Fruit fly (Drosophila melanogaster) S2 (cell line): ENCODE results near the gene mRRF1.

ENCODE experiments used
- CG8478 ChIP-seq: fragments of >200 bp; optimal IDR thresholded peaks from 2 replicates; lab custom pipeline; 2018
- CTCF ChIP-seq, 2 experiments: fragments of >200 bp; optimal IDR thresholded peaks; 2 replicates each; lab custom pipeline; 2018

Gene mRRF1

dm6 chr3L:9360217-9360692 lies 3.9 kb upstream of the mRRF1 start, which contains the start of gene Pdxk:
Gene Pdxk, plus strand, starts transcription at chr3L:9360316.
- TF ChIP-seq CG8478 (no peak), CTCF (optimal IDR thresholded peaks at IDR 0.05; lab: Kevin White, UChicago) (no peak)

dm6 chr3L:9361894-9362293 lies 2.3 kb upstream of the mRRF1 start, which contains the start of gene CG34456:
Gene CG34456, plus strand, starts transcription at chr3L:9362108.
- TF ChIP-seq CTCF (optimal IDR thresholded peaks at IDR 0.05; lab: Kevin White, UChicago) (no peak), CG8478 (no peak)

DNA sequence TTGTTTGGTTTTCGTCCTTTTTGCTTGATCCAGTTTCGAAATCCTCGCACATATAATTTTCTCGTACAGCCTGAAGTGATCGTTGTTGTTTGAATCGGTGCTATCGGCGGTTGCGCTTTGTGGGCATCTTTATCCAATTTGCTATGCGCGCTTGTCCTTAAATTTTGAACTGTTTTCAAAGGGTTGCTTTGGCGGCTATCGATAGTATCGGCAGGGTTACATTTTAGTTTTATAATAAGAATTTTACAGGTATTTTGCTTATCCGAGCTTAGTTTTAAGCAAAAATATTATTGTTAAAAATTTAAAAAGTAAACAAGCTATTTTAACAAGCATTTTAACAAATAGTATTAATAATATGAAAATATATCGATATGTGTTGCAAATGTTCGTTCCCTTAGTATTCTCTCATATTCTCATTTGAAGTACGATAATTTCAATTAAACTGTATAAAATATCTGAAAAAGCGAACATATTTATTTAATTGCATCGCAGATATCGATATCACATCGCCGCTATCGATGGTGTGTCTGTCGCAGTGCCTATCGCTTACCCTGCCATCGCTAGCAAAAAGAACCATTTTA lies 2.8 kb downstream of the mRRF1 start, which contains the start of the genes Klp67A and CG4452:
Gene Klp67A, minus strand, starts transcription at position 197 of the 581 bp plus-strand sequence.
Gene CG4452, plus strand, starts transcription at position 528 of the 581 bp plus-strand sequence.
- TF ChIP-seq CG8478 (no peak), CTCF (optimal IDR thresholded peaks at IDR 0.05; lab: Kevin White, UChicago) (no peak)

dm6 chr3L:9367431-9367867 lies 3.3 kb downstream of the mRRF1 start:
- TF ChIP-seq CG8478 (no peak), CTCF (optimal IDR thresholded peaks at IDR 0.05; lab: Kevin White, UChicago) (no peak)

- TF ChIP-seq CG8478 (no peak), CTCF (optimal IDR thresholded peaks at IDR 0.05; lab: Kevin White, UChicago) (no peak)
Measured at dm6 chr3L:9368665-9369064, 4.5 kb downstream of the mRRF1 start.

dm6 chr3L:9370907-9371365 lies 6.8 kb downstream of the mRRF1 start, which contains the start of gene Fdx1:
Gene Fdx1, minus strand, starts transcription at chr3L:9371238.
- TF ChIP-seq CG8478 (no peak), CTCF (optimal IDR thresholded peaks at IDR 0.05; lab: Kevin White, UChicago) (no peak)

DNA sequence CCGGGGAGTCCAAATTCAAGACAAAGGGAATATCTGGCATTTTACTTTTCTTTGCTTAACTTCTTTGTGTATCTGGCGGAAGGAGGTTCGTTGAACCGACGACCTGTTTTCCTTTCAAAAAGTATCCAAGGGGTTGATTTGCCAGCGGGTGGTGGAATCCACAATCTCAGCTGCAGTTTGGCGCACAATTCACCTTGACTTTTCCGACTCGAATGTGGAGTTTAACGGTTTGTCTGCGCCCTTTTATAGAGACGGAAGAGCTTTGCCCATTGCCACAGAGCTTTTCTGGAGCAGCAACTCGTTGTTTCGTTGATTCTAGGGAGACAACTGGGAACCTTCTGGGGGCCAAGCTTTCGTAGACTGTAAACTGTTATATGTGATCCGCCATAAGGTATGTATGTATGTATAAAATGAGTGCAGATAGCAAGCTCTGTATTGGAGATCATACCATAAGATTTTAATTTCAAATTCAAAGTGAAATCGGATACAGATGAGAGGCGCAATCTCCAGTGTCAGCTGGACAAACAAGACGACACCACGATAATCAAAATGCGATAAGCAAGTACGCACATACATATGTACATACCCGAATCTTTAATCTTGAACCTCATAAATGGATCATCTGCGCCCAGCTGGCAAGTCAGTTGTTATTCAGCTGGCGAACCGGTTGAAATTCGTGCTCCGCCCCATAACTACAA lies 8.3 kb downstream of the mRRF1 start, which contains the start of the genes Hsp67Bc, CG4456 and Hsp22:
Gene Hsp67Bc, minus strand, starts transcription at position 220 of the 698 bp plus-strand sequence.
Gene CG4456, plus strand, starts transcription at position 445 of the 698 bp plus-strand sequence.
Gene Hsp22, plus strand, starts transcription at position 654 of the 698 bp plus-strand sequence.
- TF ChIP-seq CTCF (optimal IDR thresholded peaks at IDR 0.05; lab: Kevin White, UChicago) (no peak), CG8478 (no peak)

DNA sequence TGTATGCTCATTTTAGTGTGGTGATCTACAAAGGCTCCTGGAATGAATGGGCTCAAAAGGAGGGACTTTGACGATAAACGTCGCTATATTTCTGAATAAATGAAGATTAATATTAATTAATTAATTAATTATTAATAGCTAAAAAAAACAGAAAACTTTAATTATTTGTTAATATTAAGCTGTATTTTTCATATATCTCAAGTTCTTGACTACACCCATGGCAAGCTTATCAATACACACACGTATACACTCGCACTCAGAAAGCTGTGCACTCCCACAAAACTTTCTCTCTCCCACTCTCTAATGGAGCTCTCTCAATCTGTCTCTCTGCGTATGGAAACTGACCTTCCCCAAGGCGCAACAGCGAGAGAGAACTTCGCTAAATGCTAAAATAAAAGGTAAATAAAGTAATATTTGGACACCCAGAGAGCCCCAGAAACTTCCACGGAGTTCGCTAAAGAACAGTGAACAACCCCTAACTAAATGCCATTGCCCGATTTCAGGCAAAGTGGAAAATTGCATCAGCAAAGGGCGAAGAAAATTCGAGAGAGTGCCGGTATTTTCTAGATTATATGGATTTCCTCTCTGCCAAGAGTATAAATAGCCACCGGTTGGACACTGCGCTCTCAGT lies 9.3 kb downstream of the mRRF1 start:
- no peak for TF ChIP-seq CTCF (optimal IDR thresholded peaks at IDR 0.05; lab: Kevin White, UChicago)
- no peak for TF ChIP-seq CG8478

dm6 chr3L:9375130-9375529 lies 11.0 kb downstream of the mRRF1 start, which contains the start of gene CG4461:
Gene CG4461, plus strand, starts transcription at chr3L:9375430.
- TF ChIP-seq CTCF (optimal IDR thresholded peaks at IDR 0.05; lab: Kevin White, UChicago) (no peak), CG8478 (no peak)

DNA sequence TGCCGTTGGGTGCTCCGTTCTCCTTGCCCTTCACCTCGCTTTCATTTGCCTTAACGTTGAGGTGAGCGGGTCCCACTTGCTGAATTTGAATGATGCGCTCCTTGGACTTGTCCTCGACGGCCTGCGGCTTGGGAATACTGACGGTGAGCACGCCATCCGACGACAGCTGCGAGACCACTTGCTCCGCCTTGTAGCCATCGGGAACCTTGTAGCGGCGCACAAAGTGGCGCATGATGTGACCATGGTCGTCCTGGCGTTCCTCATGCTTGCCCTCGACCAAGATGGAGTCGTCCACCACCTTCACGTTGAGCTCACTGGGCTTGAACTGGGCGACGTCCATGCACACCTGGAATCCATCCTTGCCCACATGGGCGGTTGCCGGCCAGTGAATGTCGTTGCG lies 12.4 kb downstream of the mRRF1 start:
- TF ChIP-seq CTCF (optimal IDR thresholded peaks at IDR 0.05; lab: Kevin White, UChicago) (no peak), CG8478 (no peak)

- TF ChIP-seq CTCF (optimal IDR thresholded peaks at IDR 0.05; lab: Kevin White, UChicago) (no peak), CG8478 (no peak)
Measured at dm6 chr3L:9377198-9378035, 13.3 kb downstream of the mRRF1 start, which contains the start of gene Hsp26. Gene Hsp26, minus strand, starts transcription at chr3L:9377427.

DNA sequence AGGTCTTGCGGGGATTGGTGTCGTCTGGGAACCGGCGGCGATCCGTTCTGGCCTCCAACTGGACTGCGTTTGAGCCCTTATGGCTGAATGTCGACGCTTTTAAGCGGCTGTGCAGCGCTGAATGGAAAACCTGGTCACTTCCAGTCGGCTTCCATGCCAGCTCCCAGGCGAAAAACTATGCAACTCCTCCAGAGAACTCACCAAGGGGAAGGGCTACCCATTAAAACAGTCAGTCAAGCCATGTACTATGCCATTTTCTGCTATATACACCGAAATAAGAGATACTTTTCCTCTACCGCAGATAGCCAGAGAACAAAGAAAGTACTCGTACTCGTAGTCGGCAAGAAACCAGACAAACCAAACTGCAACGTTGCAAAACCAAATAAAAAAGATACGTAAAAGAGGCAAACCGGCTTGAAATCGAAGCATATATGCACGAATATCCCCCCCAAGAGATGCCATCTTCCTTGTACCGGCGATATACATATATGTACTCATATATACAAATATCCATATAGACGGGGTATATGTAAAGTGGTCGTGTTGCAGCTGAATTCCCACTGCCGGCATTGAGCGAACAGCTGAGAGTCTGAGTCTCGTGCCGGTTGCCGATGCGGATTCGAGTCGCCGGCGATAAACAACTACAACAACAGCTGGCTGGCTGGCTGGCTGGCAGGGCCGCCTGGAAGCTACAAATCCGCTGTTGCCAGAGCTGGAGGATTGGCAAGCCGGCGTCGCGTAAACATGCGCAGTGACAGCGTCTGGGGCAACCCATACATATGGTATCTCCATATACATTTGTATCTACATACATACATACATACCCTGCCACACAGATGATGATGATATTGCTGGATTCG lies 15.6 kb downstream of the mRRF1 start, which contains the start of gene Hsp67Ba:
Gene Hsp67Ba, minus strand, starts transcription at position 51 of the 860 bp plus-strand sequence.
- TF ChIP-seq CG8478, result no peak
- TF ChIP-seq CTCF (optimal IDR thresholded peaks at IDR 0.05; lab: Kevin White, UChicago), result no peak

DNA sequence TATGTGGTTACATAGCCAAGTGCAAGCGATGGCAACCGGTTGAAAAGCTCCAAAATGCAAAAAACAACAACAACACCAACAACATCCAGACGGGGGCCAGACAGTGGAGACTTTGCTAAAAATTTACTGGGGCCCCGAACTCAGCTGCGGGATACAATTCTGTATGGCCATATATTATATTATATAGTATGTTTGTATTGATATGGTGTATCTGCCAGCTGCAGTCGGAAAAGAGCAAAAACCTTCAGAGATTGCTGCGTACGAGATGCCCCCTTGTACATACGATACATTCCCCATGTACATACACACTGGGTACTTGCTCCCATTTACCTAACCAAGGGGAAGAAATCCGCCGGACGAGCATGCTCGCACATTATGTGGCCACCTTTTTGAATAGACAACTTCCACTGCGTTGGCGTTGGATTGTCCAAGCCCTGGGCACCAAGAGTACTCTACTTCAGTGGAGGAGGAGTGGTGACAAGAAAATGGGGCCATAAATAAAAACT lies 16.2 kb downstream of the mRRF1 start:
- TF ChIP-seq CTCF (optimal IDR thresholded peaks at IDR 0.05; lab: Kevin White, UChicago), result no peak
- TF ChIP-seq CG8478, result no peak
